In genomic region chrIV:3232694-3233372, ce11 we compare ENCODE assay signal across 4 worm cellular contexts.
A peak's percentile ranks its signal among the peaks of the same experiment; 100 is the strongest.
TF ChIP-seq lines count a peak whose summit lies in the region.

No protein-coding gene starts in this region.

TF ChIP-seq in whole organism, L2 larva, 48 proteins besides CTCF, POLR2A, EP300 and RAD21 (continues in another document):
- TF ChIP-seq mbf-1 (tag; optimal IDR thresholded peaks at IDR 0.05; lab: Kevin White, UChicago) (no peak), Y55F3AM.14 (GFP tag; optimal IDR thresholded peaks at IDR 0.05; lab: Kevin White, UChicago) (peak; percentile 63), dmd-4 (tag; optimal IDR thresholded peaks at IDR 0.05; lab: Kevin White, UChicago) (no peak), sma-9 (GFP tag; optimal IDR thresholded peaks at IDR 0.05; lab: Kevin White, UChicago) (peak; percentile 84), sma-9 (tag; optimal IDR thresholded peaks at IDR 0.05; lab: Kevin White, UChicago) (no peak), unc-55 (GFP tag; optimal IDR thresholded peaks at IDR 0.05; lab: Kevin White, UChicago) (no peak), nhr-21 (tag; optimal IDR thresholded peaks at IDR 0.05; lab: Kevin White, UChicago) (peak; percentile 66), ztf-1 (GFP tag; conservative IDR thresholded peaks at IDR 0.05; lab: Robert Waterston, UW) (no peak), mab-5 (tag; optimal IDR thresholded peaks at IDR 0.05; lab: Kevin White, UChicago) (no peak), nhr-12 (tag; optimal IDR thresholded peaks at IDR 0.05; lab: Kevin White, UChicago) (no peak), ztf-11 (tag; optimal IDR thresholded peaks at IDR 0.05; lab: Kevin White, UChicago) (no peak), ama-1 (optimal IDR thresholded peaks at IDR 0.05; lab: Kevin White, UChicago) (peak; percentile 90), lin-13 (GFP tag; optimal IDR thresholded peaks at IDR 0.05; lab: Kevin White, UChicago) (peak; percentile 23), nhr-10 (tag; optimal IDR thresholded peaks at IDR 0.05; lab: Kevin White, UChicago) (no peak), nhr-11 (tag; optimal IDR thresholded peaks at IDR 0.05; lab: Kevin White, UChicago) (no peak), blmp-1 (tag; optimal IDR thresholded peaks at IDR 0.05; lab: Kevin White, UChicago; ENCODE audit: insufficient read depth) (peak; percentile 62), elt-1 (tag; optimal IDR thresholded peaks at IDR 0.05; lab: Kevin White, UChicago) (no peak), gmeb-1 (tag; optimal IDR thresholded peaks at IDR 0.05; lab: Kevin White, UChicago) (peak; percentile 29), C34F6.9 (tag; optimal IDR thresholded peaks at IDR 0.05; lab: Kevin White, UChicago) (no peak), alr-1 (tag; optimal IDR thresholded peaks at IDR 0.05; lab: Kevin White, UChicago) (no peak), skn-1 (tag; optimal IDR thresholded peaks at IDR 0.05; lab: Kevin White, UChicago) (no peak), peb-1 (tag; optimal IDR thresholded peaks at IDR 0.05; lab: Kevin White, UChicago) (no peak), nhr-6 (tag; optimal IDR thresholded peaks at IDR 0.05; lab: Kevin White, UChicago) (no peak), fos-1 (tag; optimal IDR thresholded peaks at IDR 0.05; lab: Kevin White, UChicago) (peak; percentile 53)

TF ChIP-seq in whole organism, L4 larva, 104 proteins besides CTCF, POLR2A, EP300 and RAD21 (continues in another document):
- TF ChIP-seq vab-7 (GFP tag; IDR thresholded peaks at IDR 0.05; lab: Robert Waterston, UW), result 0 out of 2 replicates have a peak, but pooled peaks have one; percentile 27
- no peak for TF ChIP-seq daf-16 (GFP tag; optimal IDR thresholded peaks at IDR 0.05; lab: Kevin White, UChicago)
- peak; percentile 52 for TF ChIP-seq daf-16 (tag; optimal IDR thresholded peaks at IDR 0.05; lab: Kevin White, UChicago)
- TF ChIP-seq nhr-11 (tag; optimal IDR thresholded peaks at IDR 0.05; lab: Kevin White, UChicago), result peak; percentile 58
- TF ChIP-seq rbr-2 (tag; optimal IDR thresholded peaks at IDR 0.05; lab: Kevin White, UChicago), result peak; percentile 41
- TF ChIP-seq duxl-1 (tag; optimal IDR thresholded peaks at IDR 0.05; lab: Kevin White, UChicago; ENCODE audit: poor library complexity), result peak; percentile 11
- peak; percentile 27 for TF ChIP-seq dpl-1 (GFP tag; optimal IDR thresholded peaks at IDR 0.05; lab: Kevin White, UChicago)
- peak; percentile 72 for TF ChIP-seq mep-1 (tag; optimal IDR thresholded peaks at IDR 0.05; lab: Kevin White, UChicago)
- TF ChIP-seq nhr-77 (tag; optimal IDR thresholded peaks at IDR 0.05; lab: Kevin White, UChicago), result peak; percentile 29
- TF ChIP-seq ceh-28 (tag; optimal IDR thresholded peaks at IDR 0.05; lab: Kevin White, UChicago), result peak; percentile 27
- no peak for TF ChIP-seq nhr-76 (tag; optimal IDR thresholded peaks at IDR 0.05; lab: Kevin White, UChicago)
- TF ChIP-seq nhr-102 (tag; optimal IDR thresholded peaks at IDR 0.05; lab: Kevin White, UChicago), result peak; percentile 17
- peak; percentile 39 for TF ChIP-seq mes-2 (tag; optimal IDR thresholded peaks at IDR 0.05; lab: Kevin White, UChicago; ENCODE audit: poor library complexity, severe bottlenecking)
- no peak for TF ChIP-seq ceh-62 (tag; optimal IDR thresholded peaks at IDR 0.05; lab: Kevin White, UChicago)
- TF ChIP-seq F10B5.3 (tag; optimal IDR thresholded peaks at IDR 0.05; lab: Kevin White, UChicago), result no peak
- no peak for TF ChIP-seq skn-1 (tag; optimal IDR thresholded peaks at IDR 0.05; lab: Kevin White, UChicago)
- TF ChIP-seq zip-2 (tag; optimal IDR thresholded peaks at IDR 0.05; lab: Kevin White, UChicago), result no peak
- 0 out of 2 replicates have a peak, but pooled peaks have one; percentile 23 for TF ChIP-seq egl-43 (GFP tag; IDR thresholded peaks at IDR 0.05; lab: Robert Waterston, UW)
- peak; percentile 15 to 18 for TF ChIP-seq lsy-2 (tag; optimal IDR thresholded peaks at IDR 0.05; lab: Kevin White, UChicago)
- TF ChIP-seq T26A8.4 (GFP tag; IDR thresholded peaks at IDR 0.05; lab: Robert Waterston, UW), result peak; percentile 65; the same call in 1 of the 2 replicates
- TF ChIP-seq dmd-8 (GFP tag; IDR thresholded peaks at IDR 0.05; lab: Robert Waterston, UW), result no peak
- peak; percentile 37 for TF ChIP-seq ama-1 (optimal IDR thresholded peaks at IDR 0.05; lab: Kevin White, UChicago)
- TF ChIP-seq Y105C5A.15 (GFP tag; IDR thresholded peaks at IDR 0.05; lab: Robert Waterston, UW), result no peak

TF ChIP-seq in whole organism, late embryonic, 69 proteins besides CTCF, POLR2A, EP300 and RAD21 (continues in another document):
- TF ChIP-seq lim-6 (tag; optimal IDR thresholded peaks at IDR 0.05; lab: Kevin White, UChicago), result no peak
- TF ChIP-seq unc-3 (GFP tag; conservative IDR thresholded peaks at IDR 0.05; lab: Robert Waterston, UW), result no peak
- TF ChIP-seq unc-3 (tag; optimal IDR thresholded peaks at IDR 0.05; lab: Kevin White, UChicago), result no peak
- peak; percentile 8 for TF ChIP-seq ets-4 (tag; optimal IDR thresholded peaks at IDR 0.05; lab: Kevin White, UChicago)
- no peak for TF ChIP-seq ceh-48 (tag; optimal IDR thresholded peaks at IDR 0.05; lab: Kevin White, UChicago)
- TF ChIP-seq ceh-22 (tag; optimal IDR thresholded peaks at IDR 0.05; lab: Kevin White, UChicago), result no peak
- TF ChIP-seq eyg-1 (tag; optimal IDR thresholded peaks at IDR 0.05; lab: Kevin White, UChicago), result no peak
- peak; percentile 67 for TF ChIP-seq hlh-6 (tag; optimal IDR thresholded peaks at IDR 0.05; lab: Kevin White, UChicago)
- no peak for TF ChIP-seq pat-9 (tag; optimal IDR thresholded peaks at IDR 0.05; lab: Kevin White, UChicago)
- peak; percentile 47 for TF ChIP-seq T23F11.4 (GFP tag; optimal IDR thresholded peaks at IDR 0.05; lab: Kevin White, UChicago)
- no peak for TF ChIP-seq zip-5 (tag; optimal IDR thresholded peaks at IDR 0.05; lab: Kevin White, UChicago)
- peak; percentile 2 for TF ChIP-seq elt-2 (tag; optimal IDR thresholded peaks at IDR 0.05; lab: Kevin White, UChicago)
- TF ChIP-seq unc-42 (tag; optimal IDR thresholded peaks at IDR 0.05; lab: Kevin White, UChicago), result no peak
- no peak for TF ChIP-seq dve-1 (tag; optimal IDR thresholded peaks at IDR 0.05; lab: Kevin White, UChicago)
- TF ChIP-seq ztf-16 (tag; optimal IDR thresholded peaks at IDR 0.05; lab: Kevin White, UChicago), result no peak
- TF ChIP-seq F13H6.1 (tag; optimal IDR thresholded peaks at IDR 0.05; lab: Kevin White, UChicago), result peak; percentile 47
- no peak for TF ChIP-seq dmd-4 (tag; optimal IDR thresholded peaks at IDR 0.05; lab: Kevin White, UChicago; ENCODE audit: borderline replicate concordance)
- TF ChIP-seq ceh-2 (tag; optimal IDR thresholded peaks at IDR 0.05; lab: Kevin White, UChicago), result peak; percentile 64
- no peak for TF ChIP-seq ahr-1 (tag; optimal IDR thresholded peaks at IDR 0.05; lab: Kevin White, UChicago)
- peak; percentile 86 for TF ChIP-seq rnt-1 (tag; optimal IDR thresholded peaks at IDR 0.05; lab: Kevin White, UChicago)
- TF ChIP-seq hlh-15 (tag; optimal IDR thresholded peaks at IDR 0.05; lab: Kevin White, UChicago), result no peak
- no peak for TF ChIP-seq nhr-11 (tag; optimal IDR thresholded peaks at IDR 0.05; lab: Kevin White, UChicago)
- no peak for TF ChIP-seq ceh-9 (tag; optimal IDR thresholded peaks at IDR 0.05; lab: Kevin White, UChicago)
- no peak for TF ChIP-seq elt-4 (tag; optimal IDR thresholded peaks at IDR 0.05; lab: Kevin White, UChicago)
- TF ChIP-seq ceh-34 (tag; optimal IDR thresholded peaks at IDR 0.05; lab: Kevin White, UChicago), result peak; percentile 73
- TF ChIP-seq ama-1 (optimal IDR thresholded peaks at IDR 0.05; lab: Kevin White, UChicago), result peak; percentile 98
- TF ChIP-seq npax-4 (tag; optimal IDR thresholded peaks at IDR 0.05; lab: Kevin White, UChicago), result no peak

TF ChIP-seq in whole organism, mixed stage, embryonic, 35 proteins besides CTCF, POLR2A, EP300 and RAD21 (continues in another document):
- TF ChIP-seq drap-1 (GFP tag; optimal IDR thresholded peaks at IDR 0.05; lab: Kevin White, UChicago), result peak; percentile 41
- no peak for TF ChIP-seq nhr-28 (tag; optimal IDR thresholded peaks at IDR 0.05; lab: Kevin White, UChicago)
- TF ChIP-seq mab-5 (tag; optimal IDR thresholded peaks at IDR 0.05; lab: Kevin White, UChicago), result no peak
- peak; percentile 96 for TF ChIP-seq ham-2 (GFP tag; optimal IDR thresholded peaks at IDR 0.05; lab: Kevin White, UChicago)
- TF ChIP-seq ces-1 (GFP tag; optimal IDR thresholded peaks at IDR 0.05; lab: Kevin White, UChicago), result no peak
- TF ChIP-seq nhr-2 (tag; optimal IDR thresholded peaks at IDR 0.05; lab: Kevin White, UChicago), result peak; percentile 36
- no peak for TF ChIP-seq zip-8 (tag; optimal IDR thresholded peaks at IDR 0.05; lab: Kevin White, UChicago)
- TF ChIP-seq lin-13 (tag; optimal IDR thresholded peaks at IDR 0.05; lab: Kevin White, UChicago), result peak; percentile 66
- peak; percentile 25 for TF ChIP-seq nhr-237 (tag; optimal IDR thresholded peaks at IDR 0.05; lab: Kevin White, UChicago)
- no peak for TF ChIP-seq lsy-2 (tag; optimal IDR thresholded peaks at IDR 0.05; lab: Kevin White, UChicago)
- TF ChIP-seq snpc-4 (tag; optimal IDR thresholded peaks at IDR 0.05; lab: Kevin White, UChicago), result no peak
- no peak for TF ChIP-seq flh-1 (GFP tag; optimal IDR thresholded peaks at IDR 0.05; lab: Kevin White, UChicago)
- TF ChIP-seq unc-39 (tag; optimal IDR thresholded peaks at IDR 0.05; lab: Kevin White, UChicago), result no peak
- TF ChIP-seq ztf-11 (tag; optimal IDR thresholded peaks at IDR 0.05; lab: Kevin White, UChicago), result peak; percentile 64
- TF ChIP-seq hlh-1 (tag; optimal IDR thresholded peaks at IDR 0.05; lab: Kevin White, UChicago), result no peak
- peak; percentile 62 for TF ChIP-seq unc-120 (tag; optimal IDR thresholded peaks at IDR 0.05; lab: Kevin White, UChicago; ENCODE audit: poor library complexity, severe bottlenecking)
- TF ChIP-seq M03D4.4 (tag; optimal IDR thresholded peaks at IDR 0.05; lab: Kevin White, UChicago), result peak; percentile 68
- TF ChIP-seq lin-32 (GFP tag; optimal IDR thresholded peaks at IDR 0.05; lab: Kevin White, UChicago), result no peak
- peak; percentile 49 for TF ChIP-seq cnd-1 (tag; optimal IDR thresholded peaks at IDR 0.05; lab: Kevin White, UChicago)
- TF ChIP-seq nhr-76 (tag; optimal IDR thresholded peaks at IDR 0.05; lab: Kevin White, UChicago), result peak; percentile 23
- peak; percentile 67 for TF ChIP-seq pha-4 (tag; optimal IDR thresholded peaks at IDR 0.05; lab: Kevin White, UChicago)
- no peak for TF ChIP-seq mep-1 (tag; optimal IDR thresholded peaks at IDR 0.05; lab: Kevin White, UChicago)
- peak; percentile 42 for TF ChIP-seq elt-1 (tag; optimal IDR thresholded peaks at IDR 0.05; lab: Kevin White, UChicago; ENCODE audit: borderline replicate concordance, insufficient read depth)
- TF ChIP-seq bed-3 (GFP tag; optimal IDR thresholded peaks at IDR 0.05; lab: Kevin White, UChicago), result peak; percentile 32
- TF ChIP-seq elt-3 (tag; optimal IDR thresholded peaks at IDR 0.05; lab: Kevin White, UChicago), result no peak
- no peak for TF ChIP-seq blmp-1 (tag; optimal IDR thresholded peaks at IDR 0.05; lab: Kevin White, UChicago)
- TF ChIP-seq nhr-12 (tag; optimal IDR thresholded peaks at IDR 0.05; lab: Kevin White, UChicago), result peak; percentile 47
- no peak for TF ChIP-seq ceh-43 (GFP tag; optimal IDR thresholded peaks at IDR 0.05; lab: Kevin White, UChicago)
- TF ChIP-seq tbx-8 (GFP tag; optimal IDR thresholded peaks at IDR 0.05; lab: Kevin White, UChicago), result no peak
- TF ChIP-seq sptf-1 (tag; optimal IDR thresholded peaks at IDR 0.05; lab: Kevin White, UChicago), result peak; percentile 77
